Fruit fly (Drosophila melanogaster): ENCODE measurements around the gene Oat.

Gene Oat

DNA sequence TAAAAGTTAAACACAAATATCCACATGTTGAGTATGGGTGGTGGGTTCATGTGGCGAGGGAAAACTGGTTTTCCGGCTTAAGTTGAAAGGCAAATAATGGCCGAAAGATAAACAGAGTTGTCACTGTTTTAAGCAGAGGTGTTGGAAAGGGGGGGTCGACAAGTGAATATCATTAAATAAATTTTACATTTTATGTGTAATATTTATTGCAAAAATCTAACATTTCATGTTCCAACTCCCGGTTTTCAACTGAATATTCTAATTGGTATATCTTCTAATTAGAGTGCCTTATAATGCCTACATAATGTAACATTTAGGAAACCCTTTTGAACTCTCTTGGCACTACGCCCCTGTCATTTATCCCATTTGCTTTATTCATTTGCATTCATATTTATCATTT, 6.3 kb upstream of the Oat start (continued):
- TF ChIP-seq z (GFP tag; IDR thresholded peaks at IDR 0.05) = no peak
- TF ChIP-seq wor (GFP tag; IDR thresholded peaks at IDR 0.05) = peak; percentile 68
- no peak for TF ChIP-seq cas (GFP tag; IDR thresholded peaks at IDR 0.05)
- TF ChIP-seq emc (GFP tag; optimal IDR thresholded peaks at IDR 0.05) = no peak
- peak; percentile 13 for TF ChIP-seq CG12236 (GFP tag; optimal IDR thresholded peaks at IDR 0.05)
- no peak for TF ChIP-seq chn (GFP tag; optimal IDR thresholded peaks at IDR 0.05)
- TF ChIP-seq Dbx (GFP tag; IDR thresholded peaks at IDR 0.05) = no peak
- TF ChIP-seq ara (GFP tag; IDR thresholded peaks at IDR 0.05) = peak; percentile 32; the same call in 1 of the 2 replicates
- TF ChIP-seq pb (GFP tag; optimal IDR thresholded peaks at IDR 0.05) = no peak
- peak; percentile 61 for TF ChIP-seq fd96Cb (tag; optimal IDR thresholded peaks at IDR 0.05)
- 0 out of 2 replicates have a peak, but pooled peaks have one; percentile 15 for TF ChIP-seq Rx (GFP tag; IDR thresholded peaks at IDR 0.05)
- peak; percentile 53 for TF ChIP-seq esg (GFP tag; conservative IDR thresholded peaks at IDR 0.05)

dm6 chr3L:19653470-19653869, 3.8 kb upstream of the Oat start:
- TF ChIP-seq psq (GFP tag; optimal IDR thresholded peaks at IDR 0.05) (no peak), lbe (GFP tag; optimal IDR thresholded peaks at IDR 0.05) (no peak), CG4328 (GFP tag; optimal IDR thresholded peaks at IDR 0.05) (no peak), Dp (GFP tag; optimal IDR thresholded peaks at IDR 0.05) (no peak), stwl (tag; optimal IDR thresholded peaks at IDR 0.05) (no peak), Hr3 (GFP tag; optimal IDR thresholded peaks at IDR 0.05) (no peak), CG31388 (GFP tag; optimal IDR thresholded peaks at IDR 0.05) (no peak), CG13424 (tag; optimal IDR thresholded peaks at IDR 0.05) (no peak), aop (GFP tag; IDR thresholded peaks at IDR 0.05) (no peak), CG6689 (GFP tag; IDR thresholded peaks at IDR 0.05) (no peak), fru (optimal IDR thresholded peaks at IDR 0.05) (no peak), Ets65A (GFP tag) (peak; percentile 65), CG10431 (GFP tag; optimal IDR thresholded peaks at IDR 0.05) (no peak), Hey (tag; optimal IDR thresholded peaks at IDR 0.05) (no peak), ham (GFP tag; IDR thresholded peaks at IDR 0.05) (no peak), grn (GFP tag; optimal IDR thresholded peaks at IDR 0.05) (no peak), sqz (GFP tag; optimal IDR thresholded peaks at IDR 0.05) (no peak), Sry-δ (GFP tag; optimal IDR thresholded peaks at IDR 0.05) (no peak), Med (GFP tag) (peak; percentile 60), gro (GFP tag; optimal IDR thresholded peaks at IDR 0.05) (no peak), CG18476 (GFP tag; optimal IDR thresholded peaks at IDR 0.05) (no peak), CG15073 (GFP tag; optimal IDR thresholded peaks at IDR 0.05) (no peak), Myb (GFP tag; optimal IDR thresholded peaks at IDR 0.05) (no peak), row (GFP tag; IDR thresholded peaks at IDR 0.05) (no peak), gsb-n (tag; optimal IDR thresholded peaks at IDR 0.05) (no peak), ro (GFP tag; IDR thresholded peaks at IDR 0.05) (0 out of 2 replicates have a peak, but pooled peaks have one; percentile 5), disco-r (GFP tag; optimal IDR thresholded peaks at IDR 0.05) (no peak), fd3F (GFP tag; optimal IDR thresholded peaks at IDR 0.05) (no peak), Gug (GFP tag; IDR thresholded peaks at IDR 0.05) (no peak), Oaz (GFP tag; IDR thresholded peaks at IDR 0.05) (no peak), CG42726 (GFP tag; IDR thresholded peaks at IDR 0.05; ENCODE audit: partially characterized antibody) (no peak), CG9932 (GFP tag; IDR thresholded peaks at IDR 0.05) (0 out of 2 replicates have a peak, but pooled peaks have one; percentile 26), CG13775 (GFP tag; optimal IDR thresholded peaks at IDR 0.05) (no peak), dm (GFP tag; optimal IDR thresholded peaks at IDR 0.05) (no peak), sr (GFP tag; IDR thresholded peaks at IDR 0.05) (0 out of 3 replicates have a peak, but pooled peaks have one; percentile 8), CG4404 (GFP tag; IDR thresholded peaks at IDR 0.05) (0 out of 2 replicates have a peak, but pooled peaks have one; percentile 18), CG7987 (GFP tag; optimal IDR thresholded peaks at IDR 0.05) (no peak), CG11504 (tag; optimal IDR thresholded peaks at IDR 0.05) (no peak), Gsc (GFP tag; IDR thresholded peaks at IDR 0.05) (no peak), ATbp (GFP tag; optimal IDR thresholded peaks at IDR 0.05) (no peak), btn (GFP tag; optimal IDR thresholded peaks at IDR 0.05) (no peak)

Measured in whole organism, embryonic.